Fruit fly (Drosophila melanogaster) Kc167 (cell line): ENCODE data around the gene CG14903.

Source experiments
- Sin3A ChIP-seq: fragments of >200 bp; optimal IDR thresholded peaks from 2 replicates; lab custom pipeline; 2018; ENCODE audit warnings: missing external identifiers
- insv ChIP-seq: fragments of >200 bp; optimal IDR thresholded peaks from 3 replicates; lab custom pipeline; 2018; ENCODE audit warnings: missing external identifiers
- psq ChIP-seq: fragments of >200 bp; optimal IDR thresholded peaks from 2 replicates; lab custom pipeline; 2017; ENCODE audit warnings: missing external identifiers

DNA sequence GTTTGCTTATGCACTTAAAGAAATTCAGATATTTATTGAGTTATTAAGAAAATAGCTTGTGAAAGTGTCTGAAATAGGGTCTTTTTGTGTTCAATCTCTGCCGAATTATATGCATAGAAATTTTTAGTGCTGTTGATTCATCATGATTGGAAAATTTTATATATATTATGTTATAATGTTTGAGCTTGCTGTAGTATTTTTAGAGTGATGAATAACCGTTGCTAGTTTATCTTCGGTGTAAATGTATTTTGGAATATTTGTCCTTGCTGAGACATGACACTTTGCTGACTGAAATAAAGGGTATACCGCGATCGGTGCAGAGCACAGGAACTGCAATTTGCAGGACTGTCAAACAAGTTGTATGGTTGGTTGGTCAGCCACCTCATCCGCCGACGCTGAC lies 31.6 kb downstream of the CG14903 start:
- TF ChIP-seq insv (lab: Kevin White, UChicago) (no peak), Sin3A (lab: Kevin White, UChicago) (no peak), psq (lab: Kevin White, UChicago) (no peak)
